Fruit fly (Drosophila melanogaster): ENCODE measurements around the gene CG17111.

The CG17111 gene

DNA sequence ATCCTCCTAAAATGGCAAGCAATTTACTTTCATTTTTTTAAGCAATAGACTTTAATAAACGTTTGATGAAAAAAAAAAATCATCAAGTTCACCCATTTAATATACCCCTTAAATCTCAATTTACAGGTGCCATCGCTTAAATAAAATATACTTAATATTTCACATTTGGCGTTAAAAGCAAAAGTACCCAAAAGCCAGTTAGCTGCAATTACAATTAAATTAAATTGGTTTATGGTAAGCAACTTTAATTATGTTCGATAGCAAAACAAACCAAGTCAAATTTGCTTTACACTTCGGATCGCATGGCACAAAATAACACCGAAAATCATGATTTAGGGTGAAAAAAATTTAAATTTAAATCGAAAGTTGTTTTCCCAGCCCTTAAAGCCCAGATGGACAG, 25.1 kb downstream of the CG17111 start, which contains the start of gene CG13838:
Gene CG13838 (plus strand): TSS at position 301 of the 400 bp plus-strand sequence.
- TF ChIP-seq Myc (optimal IDR thresholded peaks at IDR 0.05) = no peak
- TF ChIP-seq h (optimal IDR thresholded peaks at IDR 0.05) = no peak
- no peak for TF ChIP-seq Sin3A (optimal IDR thresholded peaks at IDR 0.05)
- TF ChIP-seq ttk (optimal IDR thresholded peaks at IDR 0.05) = no peak
- no peak for TF ChIP-seq psq (optimal IDR thresholded peaks at IDR 0.05)
- no peak for TF ChIP-seq insv (optimal IDR thresholded peaks at IDR 0.05)

- TF ChIP-seq h (optimal IDR thresholded peaks at IDR 0.05) (no peak), psq (optimal IDR thresholded peaks at IDR 0.05) (no peak)
These were observed 29.0 kb downstream of the CG17111 start for dm6 chr3R:23038062-23038461.

DNA sequence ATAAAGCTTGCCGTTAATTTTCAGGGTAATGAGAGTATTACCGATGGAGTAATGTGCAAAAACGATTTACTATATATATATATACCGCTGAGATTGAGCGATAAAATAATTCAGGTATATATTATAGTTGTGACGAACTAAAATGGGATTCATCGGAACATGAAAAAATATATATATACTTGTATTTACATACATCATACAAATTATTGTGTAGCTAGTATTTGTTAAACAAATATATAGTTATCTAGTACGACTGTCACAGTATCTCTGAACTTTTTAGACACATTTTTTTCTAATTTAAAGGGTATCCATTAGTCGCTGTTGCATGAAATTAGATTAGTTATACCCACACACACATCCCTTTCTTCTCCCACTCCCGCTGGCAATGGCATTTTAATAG, 30.7 kb downstream of the CG17111 start:
- TF ChIP-seq psq (optimal IDR thresholded peaks at IDR 0.05) (no peak), insv (optimal IDR thresholded peaks at IDR 0.05) (no peak), h (optimal IDR thresholded peaks at IDR 0.05) (no peak), Myc (optimal IDR thresholded peaks at IDR 0.05) (no peak), Sin3A (optimal IDR thresholded peaks at IDR 0.05) (no peak), ttk (optimal IDR thresholded peaks at IDR 0.05) (no peak)

DNA sequence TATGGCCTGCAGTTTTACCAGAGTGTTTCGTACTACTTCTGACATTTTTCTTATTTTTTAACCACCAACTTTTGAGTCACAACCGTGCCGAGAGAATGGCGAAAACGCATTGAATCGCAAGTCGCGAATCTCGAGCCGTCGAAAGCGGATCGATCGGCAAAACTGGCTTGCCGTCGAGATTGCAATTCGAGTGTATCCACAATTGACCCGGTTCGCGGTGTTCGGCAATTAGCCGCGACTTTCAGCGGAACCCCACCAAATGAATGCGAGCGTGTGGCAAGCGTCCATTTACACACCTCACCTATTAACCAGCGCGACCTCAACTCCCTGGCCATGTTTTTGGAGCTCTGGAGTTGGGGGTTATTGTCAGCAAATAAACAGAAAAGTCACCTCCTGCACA, 31.6 kb downstream of the CG17111 start, which contains the start of gene CG13833:
Gene CG13833 (minus strand): TSS at position 101 of the 400 bp plus-strand sequence.
- no peak for TF ChIP-seq ttk (optimal IDR thresholded peaks at IDR 0.05)
- TF ChIP-seq psq (optimal IDR thresholded peaks at IDR 0.05) = no peak
- TF ChIP-seq Sin3A (optimal IDR thresholded peaks at IDR 0.05) = no peak
- no peak for TF ChIP-seq insv (optimal IDR thresholded peaks at IDR 0.05)

DNA sequence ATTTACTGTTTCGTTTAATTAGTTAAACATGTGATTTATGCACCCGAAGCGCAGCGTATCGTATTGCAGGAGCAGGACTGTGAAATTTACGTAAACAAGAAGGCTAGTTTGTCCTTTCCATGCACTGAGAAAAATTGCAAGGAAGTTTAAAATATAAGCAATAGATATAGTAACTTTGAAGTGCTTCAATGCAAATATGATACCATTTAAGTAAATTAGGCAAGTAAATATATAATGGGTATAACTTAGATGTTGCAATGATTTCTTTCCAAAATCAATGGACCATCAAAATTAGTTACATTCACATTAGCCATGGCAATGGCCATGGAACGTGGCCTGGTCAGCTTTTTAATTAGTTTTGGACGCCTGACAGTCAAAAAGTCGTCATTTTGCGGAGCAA, 36.2 kb downstream of the CG17111 start:
- TF ChIP-seq Myc (optimal IDR thresholded peaks at IDR 0.05) (no peak), ttk (optimal IDR thresholded peaks at IDR 0.05) (no peak), insv (optimal IDR thresholded peaks at IDR 0.05) (no peak), h (optimal IDR thresholded peaks at IDR 0.05) (no peak), Sin3A (optimal IDR thresholded peaks at IDR 0.05) (no peak), psq (optimal IDR thresholded peaks at IDR 0.05) (no peak)

- TF ChIP-seq Myc (optimal IDR thresholded peaks at IDR 0.05) (no peak), insv (optimal IDR thresholded peaks at IDR 0.05) (no peak), psq (optimal IDR thresholded peaks at IDR 0.05) (no peak), Sin3A (optimal IDR thresholded peaks at IDR 0.05) (no peak), ttk (optimal IDR thresholded peaks at IDR 0.05) (no peak), h (optimal IDR thresholded peaks at IDR 0.05) (no peak)
These were observed 38.6 kb downstream of the CG17111 start for dm6 chr3R:23028506-23028905.

DNA sequence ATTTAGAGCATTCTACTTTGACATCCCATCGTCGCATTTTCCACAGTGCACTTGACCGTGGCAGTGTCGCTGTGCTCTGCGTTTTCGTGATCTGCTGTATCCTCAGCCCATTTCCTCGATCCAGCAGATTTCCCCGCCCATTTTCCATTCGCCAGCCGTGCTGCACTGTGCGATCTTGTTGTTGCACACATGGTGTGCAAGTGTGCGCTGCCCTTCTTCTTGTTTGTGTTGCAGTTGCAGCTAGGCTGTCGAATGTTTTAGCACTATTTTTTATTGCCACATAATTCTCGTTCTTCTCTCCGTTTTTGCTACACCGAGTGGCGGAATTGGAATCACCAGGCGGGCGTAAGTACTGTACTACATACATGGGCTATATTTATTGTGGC, 39.6 kb downstream of the CG17111 start:
- TF ChIP-seq ttk (optimal IDR thresholded peaks at IDR 0.05) (no peak), psq (optimal IDR thresholded peaks at IDR 0.05) (no peak), Sin3A (optimal IDR thresholded peaks at IDR 0.05) (no peak), insv (optimal IDR thresholded peaks at IDR 0.05) (no peak), h (optimal IDR thresholded peaks at IDR 0.05) (no peak), Myc (optimal IDR thresholded peaks at IDR 0.05) (no peak)

DNA sequence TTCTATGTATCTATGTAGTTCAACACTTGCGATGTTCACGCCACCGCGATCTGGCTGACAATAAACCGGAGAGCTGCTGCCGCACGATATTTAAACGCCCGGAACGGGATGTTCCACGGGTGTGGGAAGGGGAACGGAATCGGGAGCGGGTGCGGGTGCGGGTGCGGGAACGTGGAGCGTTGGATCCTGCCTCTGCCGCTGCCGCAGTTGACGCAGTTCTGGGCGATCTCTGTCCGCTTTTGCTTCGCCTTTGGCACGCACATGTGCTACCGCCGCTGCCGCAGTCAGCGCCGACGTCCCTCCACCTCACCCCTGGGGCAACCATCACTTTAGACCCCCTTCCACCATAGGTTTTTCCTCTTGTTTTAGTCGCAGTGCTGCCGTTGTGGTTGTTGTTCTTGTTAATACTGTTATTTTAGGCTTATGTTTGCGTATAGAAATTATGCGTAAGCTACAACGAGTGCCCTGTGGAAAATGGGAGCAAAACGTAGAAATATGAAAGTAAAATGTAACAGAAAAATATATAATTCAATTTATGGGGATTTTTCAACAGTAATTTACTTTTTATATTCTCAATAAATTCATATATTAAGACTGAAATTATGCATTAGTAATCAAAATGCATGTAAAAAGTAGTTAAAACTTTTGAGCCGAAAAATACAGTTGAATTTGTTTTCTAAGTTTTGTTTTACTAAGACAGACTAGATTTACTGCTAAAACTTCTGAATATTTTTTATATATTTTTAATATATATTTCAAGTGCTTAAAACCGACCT, 40.2 kb downstream of the CG17111 start, which contains the start of gene lmd:
Gene lmd (minus strand): TSS at position 62 of the 776 bp plus-strand sequence.
- no peak for TF ChIP-seq Sin3A (optimal IDR thresholded peaks at IDR 0.05)
- TF ChIP-seq ttk (optimal IDR thresholded peaks at IDR 0.05) = no peak
- no peak for TF ChIP-seq h (optimal IDR thresholded peaks at IDR 0.05)
- no peak for TF ChIP-seq insv (optimal IDR thresholded peaks at IDR 0.05)
- TF ChIP-seq Myc (optimal IDR thresholded peaks at IDR 0.05) = no peak
- TF ChIP-seq psq (optimal IDR thresholded peaks at IDR 0.05) = no peak

dm6 chr3R:23013482-23013881, 53.6 kb downstream of the CG17111 start:
- no peak for TF ChIP-seq h (optimal IDR thresholded peaks at IDR 0.05)
- no peak for TF ChIP-seq Myc (optimal IDR thresholded peaks at IDR 0.05)
- no peak for TF ChIP-seq psq (optimal IDR thresholded peaks at IDR 0.05)
- TF ChIP-seq insv (optimal IDR thresholded peaks at IDR 0.05) = no peak
- no peak for TF ChIP-seq ttk (optimal IDR thresholded peaks at IDR 0.05)
- TF ChIP-seq Sin3A (optimal IDR thresholded peaks at IDR 0.05) = no peak
